Worm (Caenorhabditis elegans): ENCODE measurements around the gene T07A5.1.

DNA sequence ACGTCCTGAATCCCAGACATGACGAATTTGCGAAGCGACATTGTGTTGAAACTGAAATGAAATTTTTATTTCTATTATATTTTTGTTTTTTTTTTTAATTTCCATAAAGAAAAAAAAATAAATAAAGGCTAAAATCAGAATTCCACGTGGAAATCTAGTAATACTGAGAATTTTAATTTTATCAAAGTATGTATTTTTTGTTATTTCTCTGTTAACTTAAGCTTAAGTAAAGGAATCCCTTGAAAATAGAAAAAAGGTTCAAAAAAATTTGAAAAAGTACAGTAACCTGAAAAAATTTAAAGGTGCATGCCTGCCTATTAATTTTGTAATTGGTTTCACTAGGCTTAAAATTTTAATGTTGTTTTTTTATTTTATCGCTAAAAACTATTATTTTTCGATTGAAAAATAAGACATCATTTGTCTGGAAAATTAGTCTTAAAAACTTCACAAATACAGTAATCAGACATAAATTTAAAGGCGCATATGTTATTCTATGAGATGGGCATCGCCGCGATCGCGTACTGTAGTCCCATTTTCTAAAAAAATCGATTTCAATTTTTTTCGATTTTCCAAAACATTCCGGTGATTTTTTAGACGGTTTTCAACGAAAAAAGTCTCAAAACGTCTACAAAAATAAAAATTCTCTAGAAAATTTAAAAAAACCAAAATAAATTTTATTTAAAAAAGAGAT is 24.5 kb upstream of the T07A5.1 start, which contains the start of gene nex-2:
- TF ChIP-seq nhr-76 (tag; optimal IDR thresholded peaks at IDR 0.05) = no peak
- no peak for TF ChIP-seq hmg-11 (tag; optimal IDR thresholded peaks at IDR 0.05)
- TF ChIP-seq elt-2 (tag; optimal IDR thresholded peaks at IDR 0.05) = no peak
- no peak for TF ChIP-seq elt-3 (tag; optimal IDR thresholded peaks at IDR 0.05)
- no peak for TF ChIP-seq mdl-1 (tag; optimal IDR thresholded peaks at IDR 0.05)

Data from whole organism, L3 larva.